Fruit fly (Drosophila melanogaster) whole organism, embryonic: ENCODE results near the gene Cwc25.

ENCODE experiments used
- ATbp ChIP-seq: fragments of 200-800 bp; sonication (Bioruptor generic); optimal IDR thresholded peaks from 2 replicates; lab custom pipeline; 2017; ENCODE audit warnings: missing biosample characterization, mild to moderate bottlenecking, missing genetic modification characterization, missing genetic modification reagents
- Atf6 ChIP-seq: fragments of 200-800 bp; sonication (Bioruptor generic); IDR thresholded peaks from 2 replicates; pipeline ENCODE4 v1.3.6; 2022; ENCODE audit warnings: missing biosample characterization, missing genetic modification characterization
- C15 ChIP-seq: fragments of 200-800 bp; sonication (Bioruptor generic); IDR thresholded peaks from 3 replicates; pipeline ENCODE4 v1.3.6; 2022; ENCODE audit warnings: missing biosample characterization, missing genetic modification characterization
- CG1024 ChIP-seq: fragments of 200-800 bp; sonication (Bioruptor generic); IDR thresholded peaks from 2 replicates; pipeline ENCODE4 v1.3.6; 2022; ENCODE audit warnings: missing biosample characterization, missing genetic modification characterization
- CG10274 ChIP-seq: fragments of 200-800 bp; sonication (Bioruptor generic); optimal IDR thresholded peaks from 3 replicates; lab custom pipeline; 2017; ENCODE audit warnings: missing biosample characterization, mild to moderate bottlenecking, missing genetic modification characterization
- CG11504 ChIP-seq: fragments of 200-800 bp; sonication (Bioruptor generic); optimal IDR thresholded peaks from 3 replicates; lab custom pipeline; 2019; ENCODE audit warnings: missing biosample characterization, mild to moderate bottlenecking, missing genetic modification characterization, moderate library complexity
- CG11695 ChIP-seq: fragments of 200-800 bp; sonication (Bioruptor generic); IDR thresholded peaks from 3 replicates; pipeline ENCODE4 v1.3.6; 2022; ENCODE audit warnings: missing biosample characterization, missing genetic modification characterization
- CG15479 ChIP-seq: fragments of 200-800 bp; sonication (Bioruptor generic); optimal IDR thresholded peaks from 3 replicates; lab custom pipeline; 2019; ENCODE audit warnings: missing biosample characterization, mild to moderate bottlenecking, missing genetic modification characterization, moderate library complexity
- CG1603 ChIP-seq: fragments of 200-800 bp; sonication (Bioruptor generic); optimal IDR thresholded peaks from 2 replicates; lab custom pipeline; 2019; ENCODE audit warnings: missing biosample characterization, mild to moderate bottlenecking, missing genetic modification characterization, moderate library complexity
- CG17612 ChIP-seq: fragments of 200-800 bp; sonication (Bioruptor generic); IDR thresholded peaks from 2 replicates; pipeline ENCODE4 v1.3.6; 2022; ENCODE audit warnings: missing biosample characterization, missing genetic modification characterization
- CG18599 ChIP-seq: fragments of 200-800 bp; sonication (Bioruptor generic); optimal IDR thresholded peaks from 3 replicates; lab custom pipeline; 2017; ENCODE audit warnings: missing biosample characterization, missing genetic modification characterization, mild to moderate bottlenecking, moderate library complexity, missing genetic modification reagents
- CG2120 ChIP-seq: fragments of 200-800 bp; sonication (Bioruptor generic); optimal IDR thresholded peaks from 3 replicates; lab custom pipeline; 2016; ENCODE audit warnings: missing biosample characterization, missing genetic modification characterization
- CG2202 ChIP-seq: fragments of 200-800 bp; sonication (Bioruptor generic); optimal IDR thresholded peaks from 2 replicates; lab custom pipeline; 2018; ENCODE audit warnings: missing biosample characterization, mild to moderate bottlenecking, missing genetic modification characterization
- CG2678 ChIP-seq: fragments of 200-800 bp; sonication (Bioruptor generic); optimal IDR thresholded peaks from 3 replicates; lab custom pipeline; 2019; ENCODE audit warnings: missing biosample characterization, mild to moderate bottlenecking, missing genetic modification characterization, moderate library complexity
- CG32532 ChIP-seq: fragments of 200-800 bp; sonication (Bioruptor generic); IDR thresholded peaks from 2 replicates; pipeline ENCODE4 v1.3.6; 2022; ENCODE audit warnings: missing biosample characterization, missing genetic modification characterization
- CG3281 ChIP-seq: fragments of 200-800 bp; sonication (Bioruptor generic); optimal IDR thresholded peaks from 3 replicates; lab custom pipeline; 2017; ENCODE audit warnings: missing biosample characterization, mild to moderate bottlenecking, missing genetic modification characterization
- CG9876 ChIP-seq: fragments of 200-800 bp; sonication (Bioruptor generic); optimal IDR thresholded peaks from 2 replicates; lab custom pipeline; 2016; ENCODE audit warnings: missing biosample characterization, missing genetic modification characterization
- Chrac-16 ChIP-seq: fragments of 200-800 bp; sonication (Bioruptor generic); optimal IDR thresholded peaks from 3 replicates; lab custom pipeline; 2016; ENCODE audit warnings: missing biosample characterization, missing genetic modification characterization
- Deaf1 ChIP-seq: fragments of 200-800 bp; optimal IDR thresholded peaks from 3 replicates; lab custom pipeline; 2019; ENCODE audit warnings: missing biosample characterization, mild to moderate bottlenecking, missing genetic modification characterization, moderate library complexity
- Doc2 ChIP-seq: fragments of 200-800 bp; sonication (Bioruptor generic); IDR thresholded peaks from 2 replicates; pipeline ENCODE4 v1.3.6; 2022; ENCODE audit warnings: missing biosample characterization, missing genetic modification characterization
- Dp ChIP-seq: fragments of 200-800 bp; sonication (Bioruptor generic); optimal IDR thresholded peaks from 2 replicates; lab custom pipeline; 2018; ENCODE audit warnings: missing biosample characterization, mild to moderate bottlenecking, missing genetic modification characterization, moderate library complexity
- Drgx ChIP-seq: fragments of 200-800 bp; sonication (Bioruptor generic); IDR thresholded peaks from 2 replicates; pipeline ENCODE4 v1.3.6; 2022; ENCODE audit warnings: missing biosample characterization, missing genetic modification characterization
- Fer3 ChIP-seq: fragments of 200-800 bp; sonication (Bioruptor generic); optimal IDR thresholded peaks from 2 replicates; lab custom pipeline; 2018; ENCODE audit warnings: missing biosample characterization, mild to moderate bottlenecking, missing genetic modification characterization, moderate library complexity
- Hmr ChIP-seq: fragments of 200-800 bp; sonication (Bioruptor generic); optimal IDR thresholded peaks from 3 replicates; lab custom pipeline; 2017; ENCODE audit warnings: mild to moderate bottlenecking, missing biosample characterization, missing genetic modification reagents, missing genetic modification characterization
- Hr3 ChIP-seq: fragments of 200-800 bp; sonication (Bioruptor generic); optimal IDR thresholded peaks from 3 replicates; lab custom pipeline; 2016; ENCODE audit warnings: missing biosample characterization, missing genetic modification characterization
- Nf-YA ChIP-seq: fragments of 200-800 bp; sonication (Bioruptor generic); IDR thresholded peaks from 2 replicates; pipeline ENCODE4 v1.3.6; 2022; ENCODE audit warnings: missing biosample characterization, missing genetic modification characterization
- Ravus ChIP-seq: fragments of 200-800 bp; sonication (Bioruptor generic); IDR thresholded peaks from 2 replicates; pipeline ENCODE4 v1.3.6; 2022; ENCODE audit warnings: missing biosample characterization, missing genetic modification characterization
- Rx ChIP-seq: fragments of 200-800 bp; sonication (Bioruptor generic); IDR thresholded peaks from 2 replicates; pipeline ENCODE4 v1.3.6; 2022; ENCODE audit warnings: missing biosample characterization, missing genetic modification characterization
- Six4 ChIP-seq: fragments of 200-800 bp; sonication (Bioruptor generic); optimal IDR thresholded peaks from 2 replicates; lab custom pipeline; 2016; ENCODE audit warnings: missing biosample characterization, missing genetic modification characterization
- ase ChIP-seq: fragments of 200-800 bp; sonication (Bioruptor generic); IDR thresholded peaks from 3 replicates; pipeline ENCODE4 v1.3.6; 2022; ENCODE audit warnings: missing biosample characterization, missing genetic modification characterization
- btn ChIP-seq: fragments of 200-800 bp; sonication (Bioruptor generic); optimal IDR thresholded peaks from 2 replicates; lab custom pipeline; 2016; ENCODE audit warnings: missing biosample characterization, missing genetic modification characterization
- ci ChIP-seq: fragments of 200-800 bp; sonication (Bioruptor generic); IDR thresholded peaks from 3 replicates; pipeline ENCODE4 v1.3.6; 2022; ENCODE audit warnings: missing biosample characterization, missing genetic modification characterization
- dysf ChIP-seq: fragments of 200-800 bp; sonication (Bioruptor generic); IDR thresholded peaks from 3 replicates; pipeline ENCODE4 v1.3.6; 2022; ENCODE audit warnings: missing biosample characterization, missing genetic modification characterization
- fd96Cb ChIP-seq: fragments of 200-800 bp; sonication (Bioruptor generic); optimal IDR thresholded peaks from 2 replicates; lab custom pipeline; 2018; ENCODE audit warnings: missing biosample characterization, mild to moderate bottlenecking, missing genetic modification characterization, moderate library complexity
- fu2 ChIP-seq: fragments of 200-800 bp; sonication (Bioruptor generic); optimal IDR thresholded peaks from 2 replicates; lab custom pipeline; 2016; ENCODE audit warnings: missing biosample characterization, missing genetic modification characterization
- gem ChIP-seq: fragments of 200-800 bp; sonication (Bioruptor generic); optimal IDR thresholded peaks from 2 replicates; lab custom pipeline; 2019; ENCODE audit warnings: missing biosample characterization, mild to moderate bottlenecking, missing genetic modification characterization, moderate library complexity
- klu ChIP-seq: fragments of 200-800 bp; sonication (Bioruptor generic); IDR thresholded peaks from 2 replicates; pipeline ENCODE4 v1.3.6; 2022; ENCODE audit warnings: missing biosample characterization, missing genetic modification characterization
- lab ChIP-seq: fragments of 200-800 bp; sonication (Bioruptor generic); optimal IDR thresholded peaks from 3 replicates; lab custom pipeline; 2017; ENCODE audit warnings: missing biosample characterization, missing genetic modification characterization, mild to moderate bottlenecking, moderate library complexity, missing genetic modification reagents
- lmd ChIP-seq: fragments of 200-800 bp; sonication (Bioruptor generic); IDR thresholded peaks from 2 replicates; pipeline ENCODE4 v1.3.6; 2022; ENCODE audit warnings: missing biosample characterization, missing genetic modification characterization
- mirr ChIP-seq: fragments of 200-800 bp; sonication (Bioruptor generic); optimal IDR thresholded peaks from 3 replicates; lab custom pipeline; 2018; ENCODE audit warnings: missing biosample characterization, mild to moderate bottlenecking, missing genetic modification characterization
- nerfin-1 ChIP-seq: fragments of 200-800 bp; sonication (Bioruptor generic); optimal IDR thresholded peaks from 3 replicates; lab custom pipeline; 2019; ENCODE audit warnings: missing biosample characterization, mild to moderate bottlenecking, missing genetic modification characterization, moderate library complexity
- pb ChIP-seq: fragments of 200-800 bp; sonication (Bioruptor generic); optimal IDR thresholded peaks from 3 replicates; lab custom pipeline; 2016; ENCODE audit warnings: missing biosample characterization, missing genetic modification characterization
- pita ChIP-seq: fragments of 200-800 bp; sonication (Bioruptor generic); optimal IDR thresholded peaks from 2 replicates; lab custom pipeline; 2017; ENCODE audit warnings: missing biosample characterization, mild to moderate bottlenecking, missing genetic modification characterization
- prd ChIP-seq, 3 experiments: fragments of >200 bp in 2 of 3; fragments of 200-800 bp in 1 of 3; sonication (Bioruptor generic) in 1 of 3; optimal IDR thresholded peaks in 2 of 3; IDR thresholded peaks in 1 of 3; 2 replicates in 2 of 3; 3 replicates in 1 of 3; pipeline versions ENCODE4 v1.3.6 to Lab custom; 2017 to 2022; ENCODE audit warnings: missing biosample characterization in 1 of 3, missing genetic modification characterization in 1 of 3
- sens ChIP-seq: fragments of 200-800 bp; sonication (Bioruptor generic); peaks from one replicate; lab custom pipeline; 2016; ENCODE audit warnings: missing biosample characterization, missing genetic modification characterization
- sens-2 ChIP-seq: fragments of 200-800 bp; sonication (Bioruptor generic); IDR thresholded peaks from 2 replicates; pipeline ENCODE4 v1.3.6; 2022; ENCODE audit warnings: missing biosample characterization, missing genetic modification characterization
- stwl ChIP-seq: fragments of 200-800 bp; sonication (Bioruptor generic); optimal IDR thresholded peaks from 3 replicates; lab custom pipeline; 2018; ENCODE audit warnings: missing biosample characterization, mild to moderate bottlenecking, missing genetic modification characterization, moderate library complexity
- tio ChIP-seq: fragments of 200-800 bp; sonication (Bioruptor generic); optimal IDR thresholded peaks from 2 replicates; lab custom pipeline; 2017; ENCODE audit warnings: missing biosample characterization, missing genetic modification characterization, inconsistent platforms
- vvl ChIP-seq: fragments of 200-800 bp; sonication (Bioruptor generic); IDR thresholded peaks from 2 replicates; pipeline ENCODE4 v1.3.6; 2022; ENCODE audit warnings: missing biosample characterization, missing genetic modification characterization
- zen ChIP-seq: fragments of 200-800 bp; sonication (Bioruptor generic); optimal IDR thresholded peaks from 3 replicates; lab custom pipeline; 2018; ENCODE audit warnings: missing biosample characterization, mild to moderate bottlenecking, missing genetic modification characterization, moderate library complexity

The Cwc25 gene

dm6 chr2L:2721317-2721716 is 23.6 kb upstream of the Cwc25 start (continued):
- TF ChIP-seq Six4, result no peak
- TF ChIP-seq sens-2 (GFP tag; lab: Robert Waterston, UW), result no peak
- TF ChIP-seq CG9876, result no peak
- TF ChIP-seq fd96Cb (tag; lab: Kevin White, UChicago), result peak; percentile 17
- peak; percentile 53 for TF ChIP-seq CG1603
- TF ChIP-seq zen, result peak; percentile 35
- no peak for TF ChIP-seq Drgx
- TF ChIP-seq lab (GFP tag; lab: Kevin White, UChicago), result peak; percentile 59
- TF ChIP-seq ase, result 0 out of 3 replicates have a peak, but pooled peaks have one; percentile 21
- TF ChIP-seq fu2 (GFP tag; lab: Kevin White, UChicago), result no peak
- TF ChIP-seq CG15479 (GFP tag; lab: Kevin White, UChicago), result no peak
- TF ChIP-seq Atf6 (GFP tag; lab: Robert Waterston, UW), result peak; percentile 10; the same call in 1 of the 2 replicates
- TF ChIP-seq prd (optimal IDR thresholded peaks at IDR 0.05; lab: Kevin White, UChicago), result no peak
- peak; percentile 52; the same call in 1 of the 3 replicates for TF ChIP-seq prd (GFP tag; IDR thresholded peaks at IDR 0.05; lab: Robert Waterston, UW)
- peak; percentile 36 for TF ChIP-seq gem (tag; lab: Kevin White, UChicago)
- TF ChIP-seq CG3281, result peak; percentile 11
- peak; percentile 26; the same call in 1 of the 3 replicates for TF ChIP-seq CG11695 (GFP tag; lab: Robert Waterston, UW)
- TF ChIP-seq CG2202 (tag; lab: Kevin White, UChicago), result no peak
- TF ChIP-seq CG2120 (GFP tag; lab: Kevin White, UChicago), result peak; percentile 40
- peak; percentile 43; the same call in 1 of the 2 replicates for TF ChIP-seq CG32532 (GFP tag; lab: Robert Waterston, UW)
- TF ChIP-seq C15, result 0 out of 3 replicates have a peak, but pooled peaks have one; percentile 12
- TF ChIP-seq Fer3 (tag; lab: Kevin White, UChicago), result peak; percentile 30
- TF ChIP-seq ATbp (GFP tag; lab: Kevin White, UChicago), result no peak
- TF ChIP-seq lmd (GFP tag; lab: Robert Waterston, UW), result peak; percentile 40
- peak; percentile 19 for TF ChIP-seq CG11504 (tag; lab: Kevin White, UChicago)
- TF ChIP-seq Doc2 (GFP tag; lab: Robert Waterston, UW), result no peak
- peak; percentile 51 for TF ChIP-seq sens
- peak; percentile 65 for TF ChIP-seq CG18599
- no peak for TF ChIP-seq tio (GFP tag; lab: Kevin White, UChicago)
- TF ChIP-seq CG10274 (GFP tag; lab: Kevin White, UChicago), result no peak
- no peak for TF ChIP-seq pb
- no peak for TF ChIP-seq mirr (GFP tag; lab: Kevin White, UChicago)
- TF ChIP-seq btn (GFP tag; lab: Kevin White, UChicago), result no peak
- TF ChIP-seq Ravus (GFP tag; lab: Robert Waterston, UW), result no peak
- TF ChIP-seq Hr3, result no peak
- TF ChIP-seq ci (GFP tag; lab: Robert Waterston, UW), result 0 out of 3 replicates have a peak, but pooled peaks have one; percentile 53
- TF ChIP-seq Dp, result no peak
- no peak for TF ChIP-seq stwl (tag; lab: Kevin White, UChicago)
- no peak for TF ChIP-seq nerfin-1
- TF ChIP-seq CG2678 (tag; lab: Kevin White, UChicago), result peak; percentile 38
- TF ChIP-seq CG17612 (GFP tag; lab: Robert Waterston, UW), result no peak
- TF ChIP-seq vvl (GFP tag; lab: Robert Waterston, UW), result no peak; the same call in 1 of the 2 replicates
- TF ChIP-seq CG1024, result 0 out of 2 replicates have a peak, but pooled peaks have one; percentile 19
- TF ChIP-seq Nf-YA (GFP tag; lab: Robert Waterston, UW), result no peak
- 0 out of 3 replicates have a peak, but pooled peaks have one; percentile 36 for TF ChIP-seq dysf (GFP tag; lab: Robert Waterston, UW)
- TF ChIP-seq pita (GFP tag; lab: Kevin White, UChicago), result no peak
- 0 out of 2 replicates have a peak, but pooled peaks have one; percentile 4 for TF ChIP-seq Rx (GFP tag; lab: Robert Waterston, UW)
- TF ChIP-seq Chrac-16 (GFP tag; lab: Kevin White, UChicago), result peak; percentile 20
- TF ChIP-seq Deaf1, result no peak
- no peak for TF ChIP-seq klu (GFP tag; lab: Robert Waterston, UW)
- TF ChIP-seq Hmr, result peak; percentile 24
